Fruit fly (Drosophila melanogaster) whole organism, prepupa: ENCODE data around the gene TbCMF46.

Experiments
- Blimp-1 ChIP-seq: fragments of 200-800 bp; sonication (Bioruptor generic); optimal IDR thresholded peaks from 3 replicates; lab custom pipeline; 2017; ENCODE audit warnings: missing biosample characterization, missing genetic modification characterization, mild to moderate bottlenecking, moderate library complexity, missing genetic modification reagents
- CG10669 ChIP-seq: fragments of 200-800 bp; sonication (Bioruptor generic); optimal IDR thresholded peaks from 3 replicates; lab custom pipeline; 2018; ENCODE audit warnings: missing biosample characterization, mild to moderate bottlenecking, missing genetic modification characterization, moderate library complexity
- CG11294 ChIP-seq: fragments of 200-800 bp; sonication (Bioruptor generic); IDR thresholded peaks from 2 replicates; pipeline ENCODE4 v1.3.6; 2022; ENCODE audit warnings: missing biosample characterization, missing genetic modification characterization
- CG11762 ChIP-seq: fragments of 200-800 bp; sonication (Bioruptor generic); optimal IDR thresholded peaks from 3 replicates; lab custom pipeline; 2016; ENCODE audit warnings: missing biosample characterization, missing genetic modification characterization; ENCODE audit not compliant: insufficient read depth
- CG15336 ChIP-seq: fragments of 200-800 bp; sonication (Bioruptor generic); IDR thresholded peaks from 2 replicates; pipeline ENCODE4 v1.3.6; 2022; ENCODE audit warnings: missing biosample characterization, missing genetic modification characterization
- CG16779 ChIP-seq: fragments of 200-800 bp; sonication (Bioruptor generic); optimal IDR thresholded peaks from 3 replicates; lab custom pipeline; 2017; ENCODE audit warnings: missing biosample characterization, mild to moderate bottlenecking, missing genetic modification characterization
- CG31627 ChIP-seq: fragments of 200-800 bp; sonication (Bioruptor generic); optimal IDR thresholded peaks from 3 replicates; lab custom pipeline; 2016; ENCODE audit warnings: missing biosample characterization, missing genetic modification characterization
- CG32006 ChIP-seq: fragments of 200-800 bp; sonication (Bioruptor generic); optimal IDR thresholded peaks from 3 replicates; lab custom pipeline; 2017; ENCODE audit warnings: missing biosample characterization, mild to moderate bottlenecking, missing genetic modification characterization
- CG34406 ChIP-seq: fragments of 200-800 bp; sonication (Bioruptor generic); optimal IDR thresholded peaks from 3 replicates; lab custom pipeline; 2016; ENCODE audit warnings: missing biosample characterization, missing genetic modification characterization
- CG3919 ChIP-seq: fragments of 200-800 bp; sonication (Bioruptor generic); optimal IDR thresholded peaks from 3 replicates; lab custom pipeline; 2016; ENCODE audit warnings: missing biosample characterization, missing genetic modification characterization
- CG4318 ChIP-seq: fragments of 200-800 bp; sonication (Bioruptor generic); optimal IDR thresholded peaks from 3 replicates; lab custom pipeline; 2017; ENCODE audit warnings: missing biosample characterization, mild to moderate bottlenecking, missing genetic modification characterization
- CG6276 ChIP-seq: fragments of 200-800 bp; sonication (Bioruptor generic); optimal IDR thresholded peaks from 2 replicates; lab custom pipeline; 2017; ENCODE audit warnings: missing biosample characterization, mild to moderate bottlenecking, missing genetic modification characterization
- CG6808 ChIP-seq: fragments of 200-800 bp; sonication (Bioruptor generic); optimal IDR thresholded peaks from 3 replicates; lab custom pipeline; 2017; ENCODE audit warnings: missing biosample characterization, missing genetic modification characterization, mild to moderate bottlenecking, moderate library complexity, missing genetic modification reagents
- CG7368 ChIP-seq: fragments of 200-800 bp; sonication (Bioruptor generic); optimal IDR thresholded peaks from 3 replicates; lab custom pipeline; 2016; ENCODE audit warnings: missing biosample characterization, missing genetic modification characterization
- CG8119 ChIP-seq: fragments of 200-800 bp; sonication (Bioruptor generic); IDR thresholded peaks from 3 replicates; pipeline ENCODE4 v1.3.6; 2022; ENCODE audit warnings: missing biosample characterization, missing genetic modification characterization
- CG8319 ChIP-seq: fragments of 200-800 bp; sonication (Bioruptor generic); optimal IDR thresholded peaks from 3 replicates; lab custom pipeline; 2016; ENCODE audit warnings: missing biosample characterization, missing genetic modification characterization
- CG8632 ChIP-seq: fragments of 200-800 bp; sonication (Bioruptor generic); optimal IDR thresholded peaks from 3 replicates; lab custom pipeline; 2016; ENCODE audit warnings: missing biosample characterization, missing genetic modification characterization
- CG9139 ChIP-seq: fragments of 200-800 bp; sonication (Bioruptor generic); optimal IDR thresholded peaks from 3 replicates; lab custom pipeline; 2017; ENCODE audit warnings: missing biosample characterization, mild to moderate bottlenecking, missing genetic modification characterization
- Eip78C ChIP-seq: fragments of 200-800 bp; sonication (Bioruptor generic); peaks from one replicate; lab custom pipeline; 2016; ENCODE audit warnings: missing biosample characterization, missing genetic modification characterization
- Ets21C ChIP-seq: fragments of 200-800 bp; sonication (Bioruptor generic); optimal IDR thresholded peaks from 3 replicates; lab custom pipeline; 2016; ENCODE audit warnings: missing biosample characterization, missing genetic modification characterization
- Ets96B ChIP-seq: fragments of 200-800 bp; optimal IDR thresholded peaks from 2 replicates; lab custom pipeline; 2019; ENCODE audit warnings: missing biosample characterization, mild to moderate bottlenecking, missing genetic modification characterization, moderate library complexity
- Hr39 ChIP-seq: fragments of 200-800 bp; sonication (Bioruptor generic); optimal IDR thresholded peaks from 2 replicates; lab custom pipeline; 2016; ENCODE audit warnings: missing biosample characterization, missing genetic modification characterization
- Lpt ChIP-seq: fragments of 200-800 bp; sonication (Bioruptor generic); optimal IDR thresholded peaks from 3 replicates; lab custom pipeline; 2016; ENCODE audit warnings: missing biosample characterization, missing genetic modification characterization
- OdsH ChIP-seq: fragments of 200-800 bp; sonication (Bioruptor generic); optimal IDR thresholded peaks from 3 replicates; lab custom pipeline; 2016; ENCODE audit warnings: missing biosample characterization, missing genetic modification characterization
- Sox14 ChIP-seq: fragments of 200-800 bp; sonication (Bioruptor generic); optimal IDR thresholded peaks from 3 replicates; lab custom pipeline; 2016; ENCODE audit warnings: missing biosample characterization, missing genetic modification characterization
- Sox15 ChIP-seq: fragments of 200-800 bp; sonication (Bioruptor generic); optimal IDR thresholded peaks from 3 replicates; lab custom pipeline; 2016; ENCODE audit warnings: missing biosample characterization, missing genetic modification characterization
- achi ChIP-seq: fragments of 200-800 bp; sonication (Bioruptor generic); optimal IDR thresholded peaks from 3 replicates; lab custom pipeline; 2016; ENCODE audit warnings: missing biosample characterization, missing genetic modification characterization
- acj6 ChIP-seq: fragments of 200-800 bp; sonication (Bioruptor generic); optimal IDR thresholded peaks from 3 replicates; lab custom pipeline; 2016; ENCODE audit warnings: missing biosample characterization, missing genetic modification characterization
- cyc ChIP-seq: fragments of 200-800 bp; sonication (Bioruptor generic); optimal IDR thresholded peaks from 3 replicates; lab custom pipeline; 2016; ENCODE audit warnings: missing biosample characterization, missing genetic modification characterization
- dac ChIP-seq: fragments of 200-800 bp; sonication (Bioruptor generic); optimal IDR thresholded peaks from 2 replicates; lab custom pipeline; 2017; ENCODE audit warnings: missing biosample characterization, mild to moderate bottlenecking, missing genetic modification characterization
- dsx ChIP-seq: fragments of 200-800 bp; optimal IDR thresholded peaks from 3 replicates; lab custom pipeline; 2019; ENCODE audit warnings: missing biosample characterization, mild to moderate bottlenecking, missing genetic modification characterization, moderate library complexity; ENCODE audit not compliant: poor library complexity, severe bottlenecking
- eg ChIP-seq: fragments of 200-800 bp; sonication (Bioruptor generic); IDR thresholded peaks from 3 replicates; pipeline ENCODE4 v1.3.6; 2022; ENCODE audit warnings: missing biosample characterization, missing genetic modification characterization
- fd59A ChIP-seq: fragments of 200-800 bp; sonication (Bioruptor generic); optimal IDR thresholded peaks from 2 replicates; lab custom pipeline; 2017; ENCODE audit warnings: missing biosample characterization, mild to moderate bottlenecking, missing genetic modification characterization, missing genetic modification reagents
- fd85E ChIP-seq: fragments of 200-800 bp; sonication (Bioruptor generic); optimal IDR thresholded peaks from 3 replicates; lab custom pipeline; 2016; ENCODE audit warnings: missing biosample characterization, missing genetic modification characterization
- fkh ChIP-seq: fragments of 200-800 bp; sonication (Bioruptor generic); optimal IDR thresholded peaks from 3 replicates; lab custom pipeline; 2017; ENCODE audit warnings: missing biosample characterization, mild to moderate bottlenecking, missing genetic modification characterization, moderate library complexity
- net ChIP-seq: fragments of 200-800 bp; sonication (Bioruptor generic); optimal IDR thresholded peaks from 3 replicates; lab custom pipeline; 2016; ENCODE audit warnings: missing biosample characterization, missing genetic modification characterization
- pdm3 ChIP-seq: fragments of 200-800 bp; sonication (Bioruptor generic); optimal IDR thresholded peaks from 3 replicates; lab custom pipeline; 2016; ENCODE audit warnings: missing biosample characterization, missing genetic modification characterization
- salr ChIP-seq, 2 experiments: fragments of 200-800 bp; sonication (Bioruptor generic); optimal IDR thresholded peaks; 3 replicates each; lab custom pipeline; 2016 to 2018; ENCODE audit warnings: missing biosample characterization in 2 of 2, missing genetic modification characterization in 2 of 2, mild to moderate bottlenecking in 1 of 2
- spab ChIP-seq: fragments of 200-800 bp; sonication (Bioruptor generic); optimal IDR thresholded peaks from 2 replicates; lab custom pipeline; 2017; ENCODE audit warnings: missing biosample characterization, mild to moderate bottlenecking, missing genetic modification characterization, missing genetic modification reagents
- ss ChIP-seq, 2 experiments: fragments of 200-800 bp; sonication (Bioruptor generic); optimal IDR thresholded peaks; 2 replicates in 1 of 2; 3 replicates in 1 of 2; lab custom pipeline; 2017 to 2018; ENCODE audit warnings: mild to moderate bottlenecking in 2 of 2, missing biosample characterization in 2 of 2, missing genetic modification characterization in 2 of 2, moderate library complexity in 1 of 2
- svp ChIP-seq: fragments of 200-800 bp; sonication (Bioruptor generic); peaks from one replicate; lab custom pipeline; 2016; ENCODE audit warnings: missing biosample characterization, missing genetic modification characterization
- vri ChIP-seq: fragments of 200-800 bp; sonication (Bioruptor generic); optimal IDR thresholded peaks from 3 replicates; lab custom pipeline; 2016; ENCODE audit warnings: missing biosample characterization, mild to moderate bottlenecking, missing genetic modification characterization

TbCMF46 gene

dm6 chr2L:9924765-9925164 is at the start of gene TbCMF46, which contains the start of gene CG42366:
Gene TbCMF46, minus strand, starts transcription at chr2L:9924865.
Gene CG42366, plus strand, starts transcription at chr2L:9925161.
- TF ChIP-seq CG11762: no peak

dm6 chr2L:9972624-9973023 is 48.0 kb upstream of the TbCMF46 start:
- TF ChIP-seq net (GFP tag; lab: Kevin White, UChicago) (no peak), Ets96B (tag; lab: Kevin White, UChicago) (no peak), CG9139 (GFP tag; lab: Kevin White, UChicago) (no peak), CG8119 (GFP tag; lab: Robert Waterston, UW) (no peak), ss (GFP tag; optimal IDR thresholded peaks at IDR 0.05; lab: Kevin White, UChicago) (no peak), CG34406 (GFP tag; lab: Kevin White, UChicago) (no peak), fkh (GFP tag; lab: Kevin White, UChicago) (no peak), Hr39 (GFP tag; lab: Kevin White, UChicago) (no peak), Sox14 (GFP tag; lab: Kevin White, UChicago) (no peak), fd85E (GFP tag; lab: Kevin White, UChicago) (no peak), Sox15 (GFP tag; lab: Kevin White, UChicago) (no peak), CG31627 (GFP tag; lab: Kevin White, UChicago) (no peak), CG16779 (tag; lab: Kevin White, UChicago) (no peak), Blimp-1 (GFP tag; lab: Kevin White, UChicago) (no peak), fd59A (GFP tag; lab: Kevin White, UChicago) (no peak)
- TF ChIP-seq, all 60 proteins: peak for 0

dm6 chr2L:9968201-9968727 is 43.6 kb upstream of the TbCMF46 start:
- TF ChIP-seq dsx (peak; percentile 37), Eip78C (GFP tag; lab: Kevin White, UChicago) (peak; percentile 10), svp (GFP tag; lab: Kevin White, UChicago) (no peak)

DNA sequence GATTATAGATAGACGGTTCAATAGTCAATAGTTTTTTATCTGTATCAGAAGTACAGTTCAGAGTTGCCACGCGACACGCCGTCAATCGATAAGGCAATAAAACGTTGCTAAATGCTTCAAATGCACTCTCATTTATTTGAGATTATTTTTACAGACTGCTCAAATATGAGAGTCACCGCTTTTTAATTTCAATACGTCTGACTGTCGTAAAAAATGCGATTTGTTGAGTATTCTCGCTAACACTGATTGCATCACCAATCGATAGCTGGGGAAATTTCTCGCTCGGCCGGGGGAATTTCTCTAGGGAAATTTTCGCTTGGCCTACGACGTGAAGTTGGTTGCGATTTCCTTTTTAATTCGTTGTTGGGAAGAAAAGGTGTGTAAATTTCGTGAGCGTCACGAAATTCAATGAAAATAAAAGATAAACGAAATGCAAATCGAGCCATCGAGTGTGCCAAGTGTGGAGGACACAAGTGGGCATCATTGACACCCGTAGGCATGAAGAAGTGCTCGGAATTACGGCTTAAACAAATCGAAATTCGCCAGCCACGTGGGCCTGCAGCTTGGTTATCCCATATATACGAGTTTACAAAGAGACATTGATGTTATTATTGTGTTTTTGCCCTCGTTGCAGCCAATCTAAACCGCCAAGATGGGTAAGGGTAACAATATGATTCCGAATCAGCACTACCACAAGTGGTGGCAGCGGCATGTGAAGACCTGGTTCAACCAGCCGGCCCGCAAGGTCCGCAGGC is 42.5 kb upstream of the TbCMF46 start, which contains the start of the genes Dref and RpL13:
Gene Dref, minus strand, starts transcription at position 247 of the 755 bp plus-strand sequence.
Gene RpL13, plus strand, starts transcription at position 331 of the 755 bp plus-strand sequence.
- TF ChIP-seq vri (GFP tag; lab: Kevin White, UChicago) (peak; percentile 92), CG8632 (GFP tag; lab: Kevin White, UChicago) (peak; percentile 84), CG7368 (GFP tag; lab: Kevin White, UChicago) (peak; percentile 84), CG10669 (GFP tag; lab: Kevin White, UChicago) (peak; percentile 78), dac (GFP tag; lab: Kevin White, UChicago) (peak; percentile 46), acj6 (peak; percentile 72), spab (GFP tag; lab: Kevin White, UChicago) (no peak), CG6808 (GFP tag; lab: Kevin White, UChicago) (peak; percentile 78), fkh (GFP tag; lab: Kevin White, UChicago) (peak; percentile 79), CG3919 (GFP tag; lab: Kevin White, UChicago) (peak; percentile 85), CG11294 (GFP tag; lab: Robert Waterston, UW) (no peak), salr (GFP tag; optimal IDR thresholded peaks at IDR 0.05; lab: Kevin White, UChicago) (peak in 1 of 2 experiments; percentile 78), cyc (GFP tag; lab: Kevin White, UChicago) (peak; percentile 75), ss (GFP tag; optimal IDR thresholded peaks at IDR 0.05; lab: Kevin White, UChicago) (peak; percentile 69 to 93), CG15336 (peak; percentile 39; the same call in 1 of the 2 replicates), pdm3 (GFP tag; lab: Kevin White, UChicago) (peak; percentile 77), Lpt (GFP tag; lab: Kevin White, UChicago) (no peak), CG4318 (GFP tag; lab: Kevin White, UChicago) (no peak), CG6276 (GFP tag; lab: Kevin White, UChicago) (no peak), OdsH (GFP tag; lab: Kevin White, UChicago) (peak; percentile 78), CG16779 (tag; lab: Kevin White, UChicago) (peak; percentile 81), fd85E (GFP tag; lab: Kevin White, UChicago) (peak; percentile 82), CG11762 (peak; percentile 59), CG8319 (GFP tag; lab: Kevin White, UChicago) (peak; percentile 65), CG8119 (GFP tag; lab: Robert Waterston, UW) (no peak; the same call in 1 of the 3 replicates), Ets21C (GFP tag; lab: Kevin White, UChicago) (peak; percentile 53), achi (peak; percentile 82), CG32006 (no peak), CG31627 (GFP tag; lab: Kevin White, UChicago) (peak; percentile 78), net (GFP tag; lab: Kevin White, UChicago) (peak; percentile 80), eg (peak; percentile 83)
